Fruit fly (Drosophila melanogaster): Measurements from ENCODE around the gene Vps33B.

Vps33B gene

dm6 chr3R:25490778-25491664 is 17.7 kb downstream of the Vps33B start, which contains the start of the genes Gnpat and CG5112 (continued):
- TF ChIP-seq br (optimal IDR thresholded peaks at IDR 0.05), result no peak
- peak; percentile 55; the same call in 1 of the 2 replicates for TF ChIP-seq CG42726 (GFP tag; IDR thresholded peaks at IDR 0.05; ENCODE audit: partially characterized antibody)
- TF ChIP-seq wdn (GFP tag; IDR thresholded peaks at IDR 0.05), result peak; percentile 50; the same call in 1 of the 2 replicates
- peak; percentile 80 for TF ChIP-seq CG17385 (GFP tag; optimal IDR thresholded peaks at IDR 0.05)
- no peak for TF ChIP-seq jing (GFP tag; optimal IDR thresholded peaks at IDR 0.05)
- peak; percentile 78; the same call in 2 of the 3 replicates for TF ChIP-seq ase (GFP tag; IDR thresholded peaks at IDR 0.05)
- TF ChIP-seq C15 (GFP tag; IDR thresholded peaks at IDR 0.05), result no peak
- peak; percentile 96 for TF ChIP-seq ac (GFP tag; optimal IDR thresholded peaks at IDR 0.05)
- TF ChIP-seq H2.0 (GFP tag; IDR thresholded peaks at IDR 0.05), result peak; percentile 80
- TF ChIP-seq Gsc (GFP tag; IDR thresholded peaks at IDR 0.05), result no peak
- TF ChIP-seq CHES-1-like (GFP tag; optimal IDR thresholded peaks at IDR 0.05), result peak; percentile 55
- 0 out of 2 replicates have a peak, but pooled peaks have one; percentile 11 for TF ChIP-seq ranshi (GFP tag; IDR thresholded peaks at IDR 0.05)
- TF ChIP-seq fd64A (GFP tag; optimal IDR thresholded peaks at IDR 0.05), result no peak
- TF ChIP-seq CG15073 (GFP tag; optimal IDR thresholded peaks at IDR 0.05), result no peak
- peak; percentile 70 for TF ChIP-seq CG9609 (GFP tag; optimal IDR thresholded peaks at IDR 0.05)
- peak; percentile 33; the same call in 1 of the 2 replicates for TF ChIP-seq sim (GFP tag; IDR thresholded peaks at IDR 0.05)
- peak; percentile 7 for TF ChIP-seq esg (GFP tag; conservative IDR thresholded peaks at IDR 0.05)
- TF ChIP-seq CG1832 (GFP tag; optimal IDR thresholded peaks at IDR 0.05), result no peak
- TF ChIP-seq chinmo (GFP tag; IDR thresholded peaks at IDR 0.05; ENCODE audit: partially characterized antibody), result no peak
- TF ChIP-seq sna (GFP tag; IDR thresholded peaks at IDR 0.05; ENCODE audit: partially characterized antibody), result peak; percentile 47
- TF ChIP-seq CG16815 (GFP tag; optimal IDR thresholded peaks at IDR 0.05), result no peak
- TF ChIP-seq Lhr (GFP tag; optimal IDR thresholded peaks at IDR 0.05), result no peak
- peak; percentile 73 for TF ChIP-seq CG7963 (GFP tag; IDR thresholded peaks at IDR 0.05; ENCODE audit: partially characterized antibody)
- peak; percentile 66 for TF ChIP-seq CG33213 (GFP tag; optimal IDR thresholded peaks at IDR 0.05)
- peak; percentile 76 for TF ChIP-seq CG9876 (GFP tag; optimal IDR thresholded peaks at IDR 0.05)
- TF ChIP-seq Xbp1 (GFP tag; optimal IDR thresholded peaks at IDR 0.05), result peak; percentile 72
- TF ChIP-seq CG8281 (tag; optimal IDR thresholded peaks at IDR 0.05), result no peak
- no peak for TF ChIP-seq slou (GFP tag; optimal IDR thresholded peaks at IDR 0.05)
- TF ChIP-seq CG15479 (GFP tag; optimal IDR thresholded peaks at IDR 0.05), result no peak

- TF ChIP-seq CG18262 (tag; optimal IDR thresholded peaks at IDR 0.05) (no peak), crc (GFP tag; optimal IDR thresholded peaks at IDR 0.05) (no peak), CG10267 (tag; optimal IDR thresholded peaks at IDR 0.05) (peak; percentile 91), nom (GFP tag; optimal IDR thresholded peaks at IDR 0.05) (peak; percentile 95), CG17568 (GFP tag; optimal IDR thresholded peaks at IDR 0.05) (no peak), CG2116 (GFP tag; optimal IDR thresholded peaks at IDR 0.05) (no peak), stwl (tag; optimal IDR thresholded peaks at IDR 0.05) (peak; percentile 51), CG30403 (GFP tag; optimal IDR thresholded peaks at IDR 0.05) (no peak), CG15514 (GFP tag; optimal IDR thresholded peaks at IDR 0.05) (peak; percentile 44), Sry-β (GFP tag; optimal IDR thresholded peaks at IDR 0.05) (peak; percentile 39), CTCF (GFP tag; optimal IDR thresholded peaks at IDR 0.05) (peak; percentile 20), CG3065 (GFP tag; optimal IDR thresholded peaks at IDR 0.05) (no peak), Hr3 (GFP tag; optimal IDR thresholded peaks at IDR 0.05) (no peak), slbo (GFP tag; IDR thresholded peaks at IDR 0.05) (peak; percentile 30; the same call in 1 of the 2 replicates), gem (tag; optimal IDR thresholded peaks at IDR 0.05) (peak; percentile 16), Xrp1 (GFP tag; IDR thresholded peaks at IDR 0.05) (0 out of 2 replicates have a peak, but pooled peaks have one; percentile 21), CG7839 (tag; optimal IDR thresholded peaks at IDR 0.05) (peak; percentile 1), MBD-R2 (GFP tag; IDR thresholded peaks at IDR 0.05) (peak; percentile 30; the same call in 1 of the 2 replicates), en (GFP tag; optimal IDR thresholded peaks at IDR 0.05) (no peak)
Observed at dm6 chr3R:25493294-25494187, 20.3 kb downstream of the Vps33B start.
